Worm (Caenorhabditis elegans) whole organism, L1 larva: ENCODE data around the gene him-3.
A peak's percentile ranks its signal among the peaks of the same experiment; 100 is the strongest.

Source experiments
- ceh-82 ChIP-seq, 3 experiments: fragments of 150-350 bp in 1 of 3; sonication (generic microtip) in 2 of 3; optimal IDR thresholded peaks; 2 replicates each; lab custom pipeline; 2014 to 2017; ENCODE audit warnings: missing biosample characterization in 3 of 3, missing genetic modification characterization in 3 of 3
- ces-1 ChIP-seq: fragments of 150-350 bp; optimal IDR thresholded peaks from 2 replicates; lab custom pipeline; 2014; ENCODE audit warnings: missing biosample characterization, missing genetic modification reagents, missing genetic modification characterization
- jun-1 ChIP-seq: fragments of 150-350 bp; optimal IDR thresholded peaks from 2 replicates; lab custom pipeline; 2014; ENCODE audit warnings: missing biosample characterization, missing genetic modification reagents, missing genetic modification characterization
- mef-2 ChIP-seq: fragments of 150-350 bp; optimal IDR thresholded peaks from 2 replicates; lab custom pipeline; 2014; ENCODE audit warnings: missing biosample characterization, missing genetic modification characterization
- skn-1 ChIP-seq: fragments of 150-350 bp; optimal IDR thresholded peaks from 2 replicates; lab custom pipeline; 2014; ENCODE audit warnings: missing biosample characterization, missing genetic modification characterization

DNA sequence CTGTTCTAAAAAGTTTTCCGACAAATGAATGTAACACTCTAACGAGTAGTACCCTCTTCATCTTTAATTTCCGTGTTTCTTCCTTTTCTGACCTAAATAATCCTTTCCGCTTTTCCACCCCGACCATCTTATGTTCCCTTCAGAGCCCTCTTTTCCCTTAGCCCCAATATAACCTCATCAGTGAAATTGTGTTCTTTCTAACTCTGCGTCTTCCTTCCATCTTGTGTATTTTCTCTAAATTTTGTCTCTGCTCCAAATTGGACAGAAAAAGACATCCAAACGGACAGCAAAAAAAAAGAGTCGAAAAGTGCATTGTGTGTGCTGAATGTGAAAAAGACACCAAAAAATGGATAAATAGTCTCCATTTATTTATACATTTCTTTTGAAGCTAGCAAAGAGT lies 17.8 kb upstream of the him-3 start:
- no peak for TF ChIP-seq skn-1
- peak in 1 of 3 experiments; percentile 16 for TF ChIP-seq ceh-82 (tag; optimal IDR thresholded peaks at IDR 0.05; lab: Kevin White, UChicago)
- TF ChIP-seq ces-1 = peak; percentile 4
- no peak for TF ChIP-seq mef-2 (tag; lab: Kevin White, UChicago)
- TF ChIP-seq jun-1 (tag; lab: Kevin White, UChicago) = no peak
